Worm (Caenorhabditis elegans) whole organism, L3 larva: ENCODE data around the gene F37A8.5.
A peak's percentile ranks its signal among the peaks of the same experiment; 100 is the strongest.

Experiments used
- ZK546.5 ChIP-seq: sonication (generic microtip); optimal IDR thresholded peaks from 2 replicates; lab custom pipeline; 2017; ENCODE audit warnings: missing biosample characterization, missing genetic modification characterization
- ceh-9 ChIP-seq: sonication (generic microtip); optimal IDR thresholded peaks from 2 replicates; lab custom pipeline; 2018; ENCODE audit warnings: missing biosample characterization, missing genetic modification characterization
- daf-12 ChIP-seq: fragments of 150-350 bp; optimal IDR thresholded peaks from 2 replicates; lab custom pipeline; 2014; ENCODE audit warnings: missing biosample characterization, missing genetic modification reagents, missing genetic modification characterization
- fos-1 ChIP-seq: fragments of 150-350 bp; optimal IDR thresholded peaks from 2 replicates; lab custom pipeline; 2014; ENCODE audit warnings: missing biosample characterization, missing genetic modification characterization
- lsy-12 ChIP-seq: sonication (generic microtip); optimal IDR thresholded peaks from 2 replicates; lab custom pipeline; 2016; ENCODE audit warnings: mild to moderate bottlenecking, missing genetic modification characterization, missing compliant biosample characterization
- nhr-23 ChIP-seq: fragments of 150-350 bp; optimal IDR thresholded peaks from 2 replicates; lab custom pipeline; 2014; ENCODE audit warnings: missing biosample characterization, missing genetic modification reagents, missing genetic modification characterization
- nhr-28 ChIP-seq: fragments of 150-350 bp; optimal IDR thresholded peaks from 2 replicates; lab custom pipeline; 2014; ENCODE audit warnings: missing biosample characterization, missing genetic modification characterization
- pqm-1 ChIP-seq: fragments of 150-350 bp; optimal IDR thresholded peaks from 2 replicates; lab custom pipeline; 2017; ENCODE audit warnings: missing biosample characterization, missing genetic modification characterization, inconsistent platforms
- unc-62 ChIP-seq: fragments of 150-350 bp; sonication (generic microtip); optimal IDR thresholded peaks from 4 replicates; lab custom pipeline; 2014; ENCODE audit warnings: missing biosample characterization, missing genetic modification reagents, missing genetic modification characterization
- ztf-11 ChIP-seq: fragments of 150-350 bp; optimal IDR thresholded peaks from 2 replicates; lab custom pipeline; 2014; ENCODE audit warnings: missing biosample characterization, missing genetic modification characterization

- no peak for TF ChIP-seq nhr-28
- no peak for TF ChIP-seq daf-12 (tag; lab: Kevin White, UChicago)
- no peak for TF ChIP-seq ceh-9 (tag; lab: Kevin White, UChicago)
- no peak for TF ChIP-seq fos-1 (tag; lab: Kevin White, UChicago)
- TF ChIP-seq pqm-1 (tag; lab: Kevin White, UChicago): no peak
- TF ChIP-seq ztf-11 (tag; lab: Kevin White, UChicago): no peak
- TF ChIP-seq nhr-23 (tag; lab: Kevin White, UChicago): no peak
- TF ChIP-seq unc-62 (GFP tag; lab: Kevin White, UChicago): no peak
- TF ChIP-seq ZK546.5: no peak
- peak; percentile 10 for TF ChIP-seq lsy-12 (tag; lab: Kevin White, UChicago)
Measured at ce11 chrIII:3984049-3984484, 27.6 kb downstream of the F37A8.5 start.
